Worm (Caenorhabditis elegans): ENCODE results near the gene unc-129.

DNA sequence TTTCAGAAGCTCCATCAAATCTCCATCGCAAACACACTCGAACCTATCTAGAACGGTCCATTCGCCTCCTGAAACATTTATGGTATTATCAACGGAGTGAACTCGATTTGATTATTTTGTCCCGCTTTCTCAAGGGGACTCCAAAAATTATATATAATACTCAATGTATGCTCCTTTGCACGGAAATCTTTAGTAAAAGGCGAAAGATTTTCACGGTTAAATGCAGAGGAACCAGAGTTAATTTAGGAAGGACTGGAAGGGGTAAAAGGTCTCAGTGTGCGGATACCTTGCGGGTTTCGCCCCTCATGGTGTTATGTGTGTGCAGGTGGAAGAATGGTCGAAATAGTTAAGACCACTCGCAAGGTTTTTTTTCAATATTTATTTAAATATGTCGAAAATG is 4.0 kb downstream of the unc-129 start:
- TF ChIP-seq nhr-25 (tag; optimal IDR thresholded peaks at IDR 0.05) = no peak
- TF ChIP-seq elt-3 (tag; optimal IDR thresholded peaks at IDR 0.05) = no peak
- no peak for TF ChIP-seq mab-5 (tag; optimal IDR thresholded peaks at IDR 0.05)
- no peak for TF ChIP-seq ztf-11 (tag; optimal IDR thresholded peaks at IDR 0.05)
- TF ChIP-seq unc-39 (tag; optimal IDR thresholded peaks at IDR 0.05) = no peak
- no peak for TF ChIP-seq nhr-11 (tag; optimal IDR thresholded peaks at IDR 0.05)
- no peak for TF ChIP-seq mdl-1 (tag; optimal IDR thresholded peaks at IDR 0.05)
- TF ChIP-seq ztf-4 (tag; optimal IDR thresholded peaks at IDR 0.05) = no peak
- TF ChIP-seq ZK546.5 (tag; optimal IDR thresholded peaks at IDR 0.05) = no peak
- no peak for TF ChIP-seq unc-55 (GFP tag; optimal IDR thresholded peaks at IDR 0.05)
- TF ChIP-seq nhr-12 (tag; optimal IDR thresholded peaks at IDR 0.05) = no peak
- TF ChIP-seq zag-1 (tag; optimal IDR thresholded peaks at IDR 0.05) = no peak
- TF ChIP-seq ama-1 (optimal IDR thresholded peaks at IDR 0.05) = no peak
- TF ChIP-seq ceh-82 (tag; optimal IDR thresholded peaks at IDR 0.05) = no peak

Measured in whole organism, L2 larva.